Fruit fly (Drosophila melanogaster): ENCODE data around the gene CG43248.

The CG43248 gene

DNA sequence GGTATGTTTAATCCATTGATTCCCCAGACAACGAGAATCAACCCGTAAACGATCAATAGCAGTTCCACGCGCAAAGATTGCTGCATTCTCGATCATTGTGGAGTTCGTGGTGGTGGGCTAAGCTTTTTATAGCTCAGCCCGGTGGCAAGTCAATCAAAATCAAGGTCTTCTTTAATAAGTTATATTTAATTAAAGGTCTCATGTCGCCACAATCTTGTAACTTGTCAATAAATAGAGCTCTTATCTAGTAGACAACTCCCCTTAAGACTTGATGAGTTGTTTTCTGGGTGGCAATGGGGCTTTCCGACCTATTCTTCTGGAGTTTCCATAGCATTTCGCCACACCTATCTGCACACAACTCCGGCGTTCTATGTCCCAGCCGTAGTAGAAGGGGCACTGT lies 3.2 kb downstream of the CG43248 start, which contains the start of gene CG42728:
TSS of gene CG42728 (minus strand) at position 101 of the 400 bp plus-strand sequence.
- TF ChIP-seq Lpt (GFP tag; optimal IDR thresholded peaks at IDR 0.05), result no peak
- no peak for TF ChIP-seq Ets21C (GFP tag; optimal IDR thresholded peaks at IDR 0.05)
- no peak for TF ChIP-seq CG6276 (GFP tag; optimal IDR thresholded peaks at IDR 0.05)
- TF ChIP-seq fkh (GFP tag; optimal IDR thresholded peaks at IDR 0.05), result no peak
- TF ChIP-seq CG16779 (tag; optimal IDR thresholded peaks at IDR 0.05), result no peak
- TF ChIP-seq Hr39 (GFP tag; optimal IDR thresholded peaks at IDR 0.05), result no peak
- TF ChIP-seq CG6854 (GFP tag; optimal IDR thresholded peaks at IDR 0.05), result no peak
- TF ChIP-seq CG6808 (GFP tag; optimal IDR thresholded peaks at IDR 0.05), result no peak
- no peak for TF ChIP-seq lz (GFP tag; optimal IDR thresholded peaks at IDR 0.05)
- TF ChIP-seq salr (GFP tag; optimal IDR thresholded peaks at IDR 0.05), result no peak
- TF ChIP-seq cyc (GFP tag; optimal IDR thresholded peaks at IDR 0.05), result no peak
- no peak for TF ChIP-seq Eip78C (GFP tag)
- no peak for TF ChIP-seq CG11902 (GFP tag; optimal IDR thresholded peaks at IDR 0.05)
- no peak for TF ChIP-seq fd85E (GFP tag; optimal IDR thresholded peaks at IDR 0.05)
- TF ChIP-seq Sox15 (GFP tag; optimal IDR thresholded peaks at IDR 0.05), result no peak
- no peak for TF ChIP-seq net (GFP tag; optimal IDR thresholded peaks at IDR 0.05)
- TF ChIP-seq CG32006 (GFP tag; optimal IDR thresholded peaks at IDR 0.05), result no peak

DNA sequence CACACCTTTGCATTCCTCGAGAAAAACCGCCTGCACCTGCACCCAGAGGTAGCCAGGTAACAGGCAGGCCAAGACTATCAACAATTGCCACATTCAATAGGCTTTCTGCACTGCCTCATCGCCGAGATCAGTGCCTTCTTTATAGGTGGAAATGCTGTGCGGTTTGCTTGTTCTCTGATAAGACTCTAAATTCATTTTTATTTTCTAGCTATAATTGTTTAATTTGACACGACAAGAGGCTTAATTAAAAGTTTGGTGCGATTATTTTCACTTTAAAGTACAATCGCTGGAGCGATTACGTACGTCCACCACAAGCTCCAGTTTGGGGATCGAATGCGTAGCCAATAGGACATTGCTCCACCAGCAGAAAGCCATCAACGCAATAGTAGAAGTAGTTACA lies 3.9 kb downstream of the CG43248 start, which contains the start of gene CG42729:
TSS of gene CG42729 (minus strand) at position 101 of the 400 bp plus-strand sequence.
- TF ChIP-seq Ets96B (tag; optimal IDR thresholded peaks at IDR 0.05) (no peak), Gug (GFP tag; IDR thresholded peaks at IDR 0.05) (no peak), CG7368 (GFP tag; optimal IDR thresholded peaks at IDR 0.05) (no peak), Sox14 (GFP tag; optimal IDR thresholded peaks at IDR 0.05) (no peak), acj6 (GFP tag; optimal IDR thresholded peaks at IDR 0.05) (no peak), salr (GFP tag; optimal IDR thresholded peaks at IDR 0.05) (no peak), ss (GFP tag; optimal IDR thresholded peaks at IDR 0.05) (no peak), Eip75B (GFP tag; optimal IDR thresholded peaks at IDR 0.05) (no peak), Eip93F (GFP tag; optimal IDR thresholded peaks at IDR 0.05) (no peak), achi (GFP tag; optimal IDR thresholded peaks at IDR 0.05) (no peak), CG6854 (GFP tag; optimal IDR thresholded peaks at IDR 0.05) (no peak), Sox102F (GFP tag; optimal IDR thresholded peaks at IDR 0.05) (no peak)

DNA sequence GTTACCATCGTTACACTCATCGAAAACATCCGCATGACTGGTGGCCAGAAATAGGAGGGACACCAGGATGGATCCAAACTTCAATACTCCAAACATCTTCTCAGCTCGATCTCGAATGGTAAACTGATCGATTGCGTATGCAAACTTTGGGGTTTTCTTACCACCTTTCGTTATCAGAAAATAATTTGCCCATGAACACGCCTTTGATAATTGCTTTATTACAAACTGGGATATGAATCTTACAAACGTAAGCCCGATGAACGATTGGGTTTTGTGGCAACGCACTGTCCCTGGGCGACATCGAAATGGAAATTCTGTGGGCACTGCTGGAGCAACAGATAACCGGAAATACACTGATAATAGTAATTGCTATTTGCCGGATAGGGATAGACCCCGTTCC lies 4.6 kb downstream of the CG43248 start, which contains the start of gene CG33985:
TSS of gene CG33985 (minus strand) at position 101 of the 400 bp plus-strand sequence.
- TF ChIP-seq Lpt (GFP tag; optimal IDR thresholded peaks at IDR 0.05) (no peak), CG11294 (GFP tag; IDR thresholded peaks at IDR 0.05) (no peak), CG8319 (GFP tag; optimal IDR thresholded peaks at IDR 0.05) (no peak), CG6808 (GFP tag; optimal IDR thresholded peaks at IDR 0.05) (no peak)

DNA sequence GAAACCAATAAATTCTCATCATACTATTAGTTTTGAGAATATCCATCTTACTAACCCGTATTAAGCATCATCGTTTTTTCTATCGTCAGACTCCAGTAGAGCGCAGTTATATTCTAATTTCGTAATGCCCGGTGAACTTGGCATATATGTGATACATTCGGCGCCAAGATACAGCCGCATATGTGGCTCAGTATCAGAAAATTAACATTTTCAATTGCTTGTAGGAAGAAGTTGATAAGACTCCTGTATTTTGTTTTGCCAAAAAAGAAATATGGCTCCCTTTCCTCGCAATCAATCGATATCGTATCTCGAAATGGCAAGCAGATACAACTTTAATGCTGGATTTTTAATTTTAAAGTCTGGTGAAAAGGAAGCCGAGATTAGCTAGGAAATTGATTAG lies 6.1 kb downstream of the CG43248 start, which contains the start of gene CG33986:
TSS of gene CG33986 (minus strand) at position 101 of the 400 bp plus-strand sequence.
- no peak for TF ChIP-seq CG4318 (GFP tag; optimal IDR thresholded peaks at IDR 0.05)
- no peak for TF ChIP-seq pdm3 (GFP tag; optimal IDR thresholded peaks at IDR 0.05)
- no peak for TF ChIP-seq Lpt (GFP tag; optimal IDR thresholded peaks at IDR 0.05)
- TF ChIP-seq fd59A (GFP tag; optimal IDR thresholded peaks at IDR 0.05), result no peak
- no peak for TF ChIP-seq CG31627 (GFP tag; optimal IDR thresholded peaks at IDR 0.05)
- TF ChIP-seq CG3032 (tag; optimal IDR thresholded peaks at IDR 0.05), result no peak
- no peak for TF ChIP-seq CG6792 (GFP tag; optimal IDR thresholded peaks at IDR 0.05)
- TF ChIP-seq dsx (GFP tag; optimal IDR thresholded peaks at IDR 0.05; ENCODE audit: poor library complexity, severe bottlenecking), result no peak
- TF ChIP-seq vri (GFP tag; optimal IDR thresholded peaks at IDR 0.05), result no peak
- TF ChIP-seq Hr4 (GFP tag; optimal IDR thresholded peaks at IDR 0.05), result no peak
- no peak for TF ChIP-seq Hr38 (GFP tag; optimal IDR thresholded peaks at IDR 0.05)
- no peak for TF ChIP-seq CG6854 (GFP tag; optimal IDR thresholded peaks at IDR 0.05)
- TF ChIP-seq CG11294 (GFP tag; IDR thresholded peaks at IDR 0.05), result no peak
- TF ChIP-seq esn (GFP tag; optimal IDR thresholded peaks at IDR 0.05), result no peak
- TF ChIP-seq cyc (GFP tag; optimal IDR thresholded peaks at IDR 0.05), result no peak
- TF ChIP-seq net (GFP tag; optimal IDR thresholded peaks at IDR 0.05), result no peak
- no peak for TF ChIP-seq Hr39 (GFP tag; optimal IDR thresholded peaks at IDR 0.05)
- TF ChIP-seq salr (GFP tag; optimal IDR thresholded peaks at IDR 0.05), result no peak
- no peak for TF ChIP-seq CG9139 (GFP tag; optimal IDR thresholded peaks at IDR 0.05)

All from whole organism, prepupa.